Fruit fly (Drosophila melanogaster): ENCODE measurements around the gene hb.
A peak's percentile ranks its signal among the peaks of the same experiment; 100 is the strongest.

Gene hb

DNA sequence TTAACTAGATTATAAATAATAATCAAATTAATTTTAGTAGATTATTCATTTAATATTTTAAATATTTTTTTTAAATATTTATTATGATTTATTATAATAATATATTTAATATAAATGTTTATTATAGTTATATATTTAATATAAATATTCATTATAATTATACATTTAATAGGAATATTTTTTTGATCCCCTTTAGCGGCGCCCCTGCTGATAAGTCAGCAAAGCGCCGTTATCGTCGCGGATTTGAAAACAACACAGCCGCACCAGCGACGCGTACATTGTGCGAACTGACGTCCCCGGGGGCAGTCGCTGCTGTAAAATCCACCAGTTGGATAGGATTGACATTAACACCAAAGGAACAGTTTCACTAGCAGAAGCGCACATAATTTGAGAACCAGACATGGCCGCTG lies 15.1 kb upstream of the hb start, which contains the start of gene CG8112 (continued):
- TF ChIP-seq Hand (GFP tag; optimal IDR thresholded peaks at IDR 0.05) (peak; percentile 39), jing (GFP tag; optimal IDR thresholded peaks at IDR 0.05) (no peak), aop (GFP tag; IDR thresholded peaks at IDR 0.05) (no peak), row (GFP tag; IDR thresholded peaks at IDR 0.05) (peak; percentile 50; the same call in 2 of the 3 replicates), CG12219 (GFP tag; optimal IDR thresholded peaks at IDR 0.05) (no peak), unc-4 (GFP tag; IDR thresholded peaks at IDR 0.05; ENCODE audit: partially characterized antibody) (no peak), crc (GFP tag; optimal IDR thresholded peaks at IDR 0.05) (no peak), Awh (GFP tag; IDR thresholded peaks at IDR 0.05) (no peak), zfh2 (GFP tag; optimal IDR thresholded peaks at IDR 0.05) (no peak), CG4820 (GFP tag; optimal IDR thresholded peaks at IDR 0.05) (no peak), Opbp (GFP tag; IDR thresholded peaks at IDR 0.05; ENCODE audit: partially characterized antibody) (no peak), CG3407 (GFP tag; optimal IDR thresholded peaks at IDR 0.05) (no peak), seq (GFP tag; IDR thresholded peaks at IDR 0.05) (no peak), Stat92E (GFP tag; optimal IDR thresholded peaks at IDR 0.05) (no peak), Ets97D (GFP tag; optimal IDR thresholded peaks at IDR 0.05) (no peak), org-1 (GFP tag; optimal IDR thresholded peaks at IDR 0.05) (no peak), ara (GFP tag; IDR thresholded peaks at IDR 0.05) (no peak)

DNA sequence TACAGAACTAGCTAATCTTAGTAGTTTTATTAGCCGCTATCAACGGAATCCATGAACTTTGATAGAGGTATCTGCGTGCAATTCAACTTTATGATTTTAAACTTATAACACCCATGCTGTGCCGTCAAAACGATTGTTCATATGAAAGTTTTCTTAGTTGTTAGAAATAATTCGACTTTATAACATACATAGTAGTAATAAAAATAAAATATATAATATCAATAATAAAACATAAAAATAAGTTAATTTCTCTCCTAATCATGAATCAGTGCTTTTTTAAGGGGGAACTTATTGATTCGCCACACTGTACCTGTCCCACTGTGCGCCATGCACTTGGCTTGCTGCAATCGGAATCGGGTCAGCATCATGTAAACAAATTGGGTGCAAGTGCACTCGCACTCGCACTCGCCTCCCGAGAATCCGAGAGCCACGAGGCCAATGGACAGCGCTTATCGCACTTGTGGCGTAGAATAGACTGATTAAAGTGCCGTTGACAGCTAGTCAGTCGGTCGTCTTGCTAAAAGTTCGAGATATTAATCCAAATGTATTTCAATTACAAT lies 14.3 kb upstream of the hb start:
- TF ChIP-seq Deaf1 (tag; optimal IDR thresholded peaks at IDR 0.05) (peak; percentile 69), phol (tag; optimal IDR thresholded peaks at IDR 0.05) (peak; percentile 19), Atf-2 (GFP tag; optimal IDR thresholded peaks at IDR 0.05) (no peak), unpg (GFP tag; optimal IDR thresholded peaks at IDR 0.05) (peak; percentile 37), GATAe (GFP tag; conservative IDR thresholded peaks at IDR 0.05) (no peak), sug (tag; optimal IDR thresholded peaks at IDR 0.05) (peak; percentile 11), CG4617 (GFP tag; optimal IDR thresholded peaks at IDR 0.05; ENCODE audit: borderline replicate concordance) (no peak), bbx (GFP tag; IDR thresholded peaks at IDR 0.05; ENCODE audit: partially characterized antibody) (0 out of 2 replicates have a peak, but pooled peaks have one; percentile 33), CG4328 (GFP tag; optimal IDR thresholded peaks at IDR 0.05) (no peak), CG4707 (GFP tag; optimal IDR thresholded peaks at IDR 0.05) (peak; percentile 86), CG3163 (GFP tag; optimal IDR thresholded peaks at IDR 0.05) (peak; percentile 1), CG16863 (GFP tag; optimal IDR thresholded peaks at IDR 0.05) (no peak), kni (GFP tag; optimal IDR thresholded peaks at IDR 0.05) (no peak), CG10959 (GFP tag; IDR thresholded peaks at IDR 0.05) (0 out of 2 replicates have a peak, but pooled peaks have one; percentile 28), pho (GFP tag; optimal IDR thresholded peaks at IDR 0.05) (no peak), CG13424 (tag; optimal IDR thresholded peaks at IDR 0.05) (peak; percentile 17), Hr78 (GFP tag; optimal IDR thresholded peaks at IDR 0.05) (peak in 1 of 2 experiments; percentile 86), sens-2 (GFP tag; IDR thresholded peaks at IDR 0.05) (peak; percentile 60; the same call in 1 of the 2 replicates), CG12391 (tag; optimal IDR thresholded peaks at IDR 0.05) (peak; percentile 28), ems (GFP tag; optimal IDR thresholded peaks at IDR 0.05) (no peak), hkb (optimal IDR thresholded peaks at IDR 0.05) (no peak), hkb (GFP tag; IDR thresholded peaks at IDR 0.05) (peak; percentile 52; the same call in 1 of the 2 replicates), CG10979 (tag; optimal IDR thresholded peaks at IDR 0.05) (peak; percentile 18), Ptx1 (GFP tag; IDR thresholded peaks at IDR 0.05) (peak; percentile 32; the same call in 1 of the 2 replicates), Blimp-1 (GFP tag; optimal IDR thresholded peaks at IDR 0.05) (peak; percentile 20), Dip2 (GFP tag; IDR thresholded peaks at IDR 0.05) (no peak), Hr51 (GFP tag; optimal IDR thresholded peaks at IDR 0.05) (peak in 1 of 2 experiments; percentile 63), Vsx1 (GFP tag; optimal IDR thresholded peaks at IDR 0.05) (peak; percentile 60), sd (tag; optimal IDR thresholded peaks at IDR 0.05) (peak; percentile 16), eve (GFP tag; optimal IDR thresholded peaks at IDR 0.05) (no peak), Sin3A (optimal IDR thresholded peaks at IDR 0.05) (no peak), Neu2 (GFP tag; optimal IDR thresholded peaks at IDR 0.05; ENCODE audit: borderline replicate concordance) (no peak)

Data from whole organism, embryonic.